Fruit fly (Drosophila melanogaster) whole organism, prepupa: ENCODE results near the gene AGO2.

Experiments
- Blimp-1 ChIP-seq: fragments of 200-800 bp; sonication (Bioruptor generic); optimal IDR thresholded peaks from 3 replicates; lab custom pipeline; 2017; ENCODE audit warnings: missing biosample characterization, missing genetic modification characterization, mild to moderate bottlenecking, moderate library complexity, missing genetic modification reagents
- CG10631 ChIP-seq: fragments of 200-800 bp; sonication (Bioruptor generic); optimal IDR thresholded peaks from 2 replicates; lab custom pipeline; 2016; ENCODE audit warnings: missing biosample characterization, missing genetic modification characterization
- CG10669 ChIP-seq: fragments of 200-800 bp; sonication (Bioruptor generic); optimal IDR thresholded peaks from 3 replicates; lab custom pipeline; 2018; ENCODE audit warnings: missing biosample characterization, mild to moderate bottlenecking, missing genetic modification characterization, moderate library complexity
- CG11294 ChIP-seq: fragments of 200-800 bp; sonication (Bioruptor generic); IDR thresholded peaks from 2 replicates; pipeline ENCODE4 v1.3.6; 2022; ENCODE audit warnings: missing biosample characterization, missing genetic modification characterization
- CG11762 ChIP-seq: fragments of 200-800 bp; sonication (Bioruptor generic); optimal IDR thresholded peaks from 3 replicates; lab custom pipeline; 2016; ENCODE audit warnings: missing biosample characterization, missing genetic modification characterization; ENCODE audit not compliant: insufficient read depth
- CG11902 ChIP-seq: fragments of 200-800 bp; sonication (Bioruptor generic); optimal IDR thresholded peaks from 3 replicates; lab custom pipeline; 2016; ENCODE audit warnings: missing biosample characterization, missing genetic modification characterization
- CG15336 ChIP-seq: fragments of 200-800 bp; sonication (Bioruptor generic); IDR thresholded peaks from 2 replicates; pipeline ENCODE4 v1.3.6; 2022; ENCODE audit warnings: missing biosample characterization, missing genetic modification characterization
- CG1621 ChIP-seq: fragments of 200-800 bp; sonication (Bioruptor generic); optimal IDR thresholded peaks from 3 replicates; lab custom pipeline; 2018; ENCODE audit warnings: missing biosample characterization, mild to moderate bottlenecking, missing genetic modification characterization
- CG31627 ChIP-seq: fragments of 200-800 bp; sonication (Bioruptor generic); optimal IDR thresholded peaks from 3 replicates; lab custom pipeline; 2016; ENCODE audit warnings: missing biosample characterization, missing genetic modification characterization
- CG32006 ChIP-seq: fragments of 200-800 bp; sonication (Bioruptor generic); optimal IDR thresholded peaks from 3 replicates; lab custom pipeline; 2017; ENCODE audit warnings: missing biosample characterization, mild to moderate bottlenecking, missing genetic modification characterization
- CG3919 ChIP-seq: fragments of 200-800 bp; sonication (Bioruptor generic); optimal IDR thresholded peaks from 3 replicates; lab custom pipeline; 2016; ENCODE audit warnings: missing biosample characterization, missing genetic modification characterization
- CG4318 ChIP-seq: fragments of 200-800 bp; sonication (Bioruptor generic); optimal IDR thresholded peaks from 3 replicates; lab custom pipeline; 2017; ENCODE audit warnings: missing biosample characterization, mild to moderate bottlenecking, missing genetic modification characterization
- CG6276 ChIP-seq: fragments of 200-800 bp; sonication (Bioruptor generic); optimal IDR thresholded peaks from 2 replicates; lab custom pipeline; 2017; ENCODE audit warnings: missing biosample characterization, mild to moderate bottlenecking, missing genetic modification characterization
- CG6854 ChIP-seq: fragments of 200-800 bp; sonication (Bioruptor generic); optimal IDR thresholded peaks from 2 replicates; lab custom pipeline; 2017; ENCODE audit warnings: missing biosample characterization, mild to moderate bottlenecking, missing genetic modification characterization
- CG8119 ChIP-seq: fragments of 200-800 bp; sonication (Bioruptor generic); IDR thresholded peaks from 3 replicates; pipeline ENCODE4 v1.3.6; 2022; ENCODE audit warnings: missing biosample characterization, missing genetic modification characterization
- CG8319 ChIP-seq: fragments of 200-800 bp; sonication (Bioruptor generic); optimal IDR thresholded peaks from 3 replicates; lab custom pipeline; 2016; ENCODE audit warnings: missing biosample characterization, missing genetic modification characterization
- CG8632 ChIP-seq: fragments of 200-800 bp; sonication (Bioruptor generic); optimal IDR thresholded peaks from 3 replicates; lab custom pipeline; 2016; ENCODE audit warnings: missing biosample characterization, missing genetic modification characterization
- CG9139 ChIP-seq: fragments of 200-800 bp; sonication (Bioruptor generic); optimal IDR thresholded peaks from 3 replicates; lab custom pipeline; 2017; ENCODE audit warnings: missing biosample characterization, mild to moderate bottlenecking, missing genetic modification characterization
- Eip75B ChIP-seq: fragments of 200-800 bp; sonication (Bioruptor generic); optimal IDR thresholded peaks from 3 replicates; lab custom pipeline; 2016; ENCODE audit warnings: missing biosample characterization, missing genetic modification characterization
- Eip93F ChIP-seq: fragments of 200-800 bp; sonication (Bioruptor generic); optimal IDR thresholded peaks from 2 replicates; lab custom pipeline; 2016; ENCODE audit warnings: missing biosample characterization, mild to moderate bottlenecking, missing genetic modification characterization
- Ets21C ChIP-seq: fragments of 200-800 bp; sonication (Bioruptor generic); optimal IDR thresholded peaks from 3 replicates; lab custom pipeline; 2016; ENCODE audit warnings: missing biosample characterization, missing genetic modification characterization
- Ets96B ChIP-seq: fragments of 200-800 bp; optimal IDR thresholded peaks from 2 replicates; lab custom pipeline; 2019; ENCODE audit warnings: missing biosample characterization, mild to moderate bottlenecking, missing genetic modification characterization, moderate library complexity
- Gug ChIP-seq: fragments of 200-800 bp; sonication (Bioruptor generic); IDR thresholded peaks from 2 replicates; pipeline ENCODE4 v1.3.6; 2022; ENCODE audit warnings: missing biosample characterization, missing genetic modification characterization
- Hr38 ChIP-seq: sonication (Bioruptor generic); optimal IDR thresholded peaks from 2 replicates; lab custom pipeline; 2016; ENCODE audit warnings: missing biosample characterization, missing genetic modification characterization
- Hr39 ChIP-seq: fragments of 200-800 bp; sonication (Bioruptor generic); optimal IDR thresholded peaks from 2 replicates; lab custom pipeline; 2016; ENCODE audit warnings: missing biosample characterization, missing genetic modification characterization
- Lpt ChIP-seq: fragments of 200-800 bp; sonication (Bioruptor generic); optimal IDR thresholded peaks from 3 replicates; lab custom pipeline; 2016; ENCODE audit warnings: missing biosample characterization, missing genetic modification characterization
- Smox ChIP-seq: fragments of 200-800 bp; sonication (Bioruptor generic); optimal IDR thresholded peaks from 3 replicates; lab custom pipeline; 2016; ENCODE audit warnings: missing biosample characterization, missing genetic modification characterization
- Sox102F ChIP-seq: fragments of 200-800 bp; sonication (Bioruptor generic); optimal IDR thresholded peaks from 2 replicates; lab custom pipeline; 2016; ENCODE audit warnings: missing biosample characterization, mild to moderate bottlenecking, missing genetic modification characterization
- Sox14 ChIP-seq: fragments of 200-800 bp; sonication (Bioruptor generic); optimal IDR thresholded peaks from 3 replicates; lab custom pipeline; 2016; ENCODE audit warnings: missing biosample characterization, missing genetic modification characterization
- achi ChIP-seq: fragments of 200-800 bp; sonication (Bioruptor generic); optimal IDR thresholded peaks from 3 replicates; lab custom pipeline; 2016; ENCODE audit warnings: missing biosample characterization, missing genetic modification characterization
- cyc ChIP-seq: fragments of 200-800 bp; sonication (Bioruptor generic); optimal IDR thresholded peaks from 3 replicates; lab custom pipeline; 2016; ENCODE audit warnings: missing biosample characterization, missing genetic modification characterization
- dsx ChIP-seq: fragments of 200-800 bp; optimal IDR thresholded peaks from 3 replicates; lab custom pipeline; 2019; ENCODE audit warnings: missing biosample characterization, mild to moderate bottlenecking, missing genetic modification characterization, moderate library complexity; ENCODE audit not compliant: poor library complexity, severe bottlenecking
- eg ChIP-seq: fragments of 200-800 bp; sonication (Bioruptor generic); IDR thresholded peaks from 3 replicates; pipeline ENCODE4 v1.3.6; 2022; ENCODE audit warnings: missing biosample characterization, missing genetic modification characterization
- esn ChIP-seq: fragments of 200-800 bp; sonication (Bioruptor generic); optimal IDR thresholded peaks from 2 replicates; lab custom pipeline; 2016; ENCODE audit warnings: missing biosample characterization, mild to moderate bottlenecking, missing genetic modification characterization, moderate library complexity
- fd85E ChIP-seq: fragments of 200-800 bp; sonication (Bioruptor generic); optimal IDR thresholded peaks from 3 replicates; lab custom pipeline; 2016; ENCODE audit warnings: missing biosample characterization, missing genetic modification characterization
- fkh ChIP-seq: fragments of 200-800 bp; sonication (Bioruptor generic); optimal IDR thresholded peaks from 3 replicates; lab custom pipeline; 2017; ENCODE audit warnings: missing biosample characterization, mild to moderate bottlenecking, missing genetic modification characterization, moderate library complexity
- lz ChIP-seq: fragments of 200-800 bp; sonication (Bioruptor generic); optimal IDR thresholded peaks from 3 replicates; lab custom pipeline; 2016; ENCODE audit warnings: missing biosample characterization, missing genetic modification characterization
- net ChIP-seq: fragments of 200-800 bp; sonication (Bioruptor generic); optimal IDR thresholded peaks from 3 replicates; lab custom pipeline; 2016; ENCODE audit warnings: missing biosample characterization, missing genetic modification characterization
- pdm3 ChIP-seq: fragments of 200-800 bp; sonication (Bioruptor generic); optimal IDR thresholded peaks from 3 replicates; lab custom pipeline; 2016; ENCODE audit warnings: missing biosample characterization, missing genetic modification characterization
- ss ChIP-seq, 2 experiments: fragments of 200-800 bp; sonication (Bioruptor generic); optimal IDR thresholded peaks; 2 replicates in 1 of 2; 3 replicates in 1 of 2; lab custom pipeline; 2017 to 2018; ENCODE audit warnings: mild to moderate bottlenecking in 2 of 2, missing biosample characterization in 2 of 2, missing genetic modification characterization in 2 of 2, moderate library complexity in 1 of 2
- svp ChIP-seq: fragments of 200-800 bp; sonication (Bioruptor generic); peaks from one replicate; lab custom pipeline; 2016; ENCODE audit warnings: missing biosample characterization, missing genetic modification characterization
- topi ChIP-seq: fragments of 200-800 bp; sonication (Bioruptor generic); optimal IDR thresholded peaks from 3 replicates; lab custom pipeline; 2016; ENCODE audit warnings: missing biosample characterization, missing genetic modification characterization
- vri ChIP-seq: fragments of 200-800 bp; sonication (Bioruptor generic); optimal IDR thresholded peaks from 3 replicates; lab custom pipeline; 2016; ENCODE audit warnings: missing biosample characterization, mild to moderate bottlenecking, missing genetic modification characterization

The AGO2 gene

dm6 chr3L:15566484-15566955 is 12.6 kb downstream of the AGO2 start (continued):
- TF ChIP-seq CG10669: no peak
- TF ChIP-seq net: no peak
- peak; percentile 13 for TF ChIP-seq CG6854
- TF ChIP-seq Eip75B (GFP tag; lab: Kevin White, UChicago): no peak
- TF ChIP-seq CG31627: no peak
- peak; percentile 65 for TF ChIP-seq svp (GFP tag; lab: Kevin White, UChicago)
- no peak for TF ChIP-seq CG1621 (tag; lab: Kevin White, UChicago)
- TF ChIP-seq dsx (GFP tag; lab: Kevin White, UChicago): no peak
- no peak for TF ChIP-seq CG6276
- peak; percentile 1 for TF ChIP-seq topi (GFP tag; lab: Kevin White, UChicago)
- TF ChIP-seq Ets96B (tag; lab: Kevin White, UChicago): no peak
- TF ChIP-seq Sox14 (GFP tag; lab: Kevin White, UChicago): peak; percentile 45
- no peak for TF ChIP-seq achi (GFP tag; lab: Kevin White, UChicago)

dm6 chr3L:15568748-15569147 is 14.8 kb downstream of the AGO2 start:
- TF ChIP-seq CG31627: no peak
- peak; percentile 84 for TF ChIP-seq svp (GFP tag; lab: Kevin White, UChicago)
- TF ChIP-seq, all 60 proteins: peak for 1

DNA sequence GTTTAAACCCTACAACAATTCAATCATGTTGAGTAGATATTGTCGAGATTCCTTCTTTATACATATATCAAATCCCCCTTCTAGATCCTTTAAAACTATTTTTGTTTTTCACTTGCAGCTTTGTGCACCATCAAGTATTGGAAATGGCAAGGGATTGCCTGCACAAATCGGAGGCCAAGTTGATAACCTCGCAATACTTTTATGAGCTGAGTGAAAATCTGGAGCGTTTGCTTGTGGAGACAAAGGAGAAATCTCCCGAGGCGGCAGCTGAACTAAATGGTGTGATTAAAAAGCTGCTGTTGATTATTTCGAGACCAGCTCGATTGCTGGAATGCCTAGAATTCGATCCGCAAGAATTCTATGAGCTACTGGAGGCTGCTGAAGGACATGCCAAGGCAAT is 16.7 kb downstream of the AGO2 start:
- TF ChIP-seq CG9139 (GFP tag; lab: Kevin White, UChicago) (no peak), svp (GFP tag; lab: Kevin White, UChicago) (peak; percentile 94)
- TF ChIP-seq, all 60 proteins: peak for 1

DNA sequence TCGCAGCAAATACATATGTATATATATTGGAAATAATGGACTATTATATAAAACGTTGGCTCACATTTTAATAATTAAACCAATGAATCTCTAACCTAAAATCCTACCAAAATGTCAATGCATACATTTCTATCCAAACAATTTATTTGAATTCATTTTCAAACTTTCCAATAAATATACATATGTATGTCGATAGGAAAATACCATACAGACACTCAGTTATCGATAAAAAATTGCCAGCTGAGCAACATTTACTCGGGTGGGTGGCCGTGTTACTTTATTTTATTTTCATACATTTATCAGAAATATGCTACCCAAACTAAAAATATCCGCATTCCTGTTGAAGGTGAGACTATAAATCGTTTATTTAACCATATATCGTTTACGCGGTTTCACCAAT is 22.4 kb downstream of the AGO2 start, which contains the start of gene Ufsp2:
TSS of gene Ufsp2 (plus strand) at position 214 of the 400 bp plus-strand sequence.
- TF ChIP-seq vri (GFP tag; lab: Kevin White, UChicago) (no peak), eg (GFP tag; lab: Robert Waterston, UW) (no peak), CG8632 (no peak), lz (GFP tag; lab: Kevin White, UChicago) (no peak), Hr38 (no peak), Smox (GFP tag; lab: Kevin White, UChicago) (no peak), esn (GFP tag; lab: Kevin White, UChicago) (no peak), net (no peak), CG31627 (no peak), Eip93F (GFP tag; lab: Kevin White, UChicago) (no peak), CG8119 (no peak), Lpt (GFP tag; lab: Kevin White, UChicago) (no peak), CG4318 (GFP tag; lab: Kevin White, UChicago) (no peak), Blimp-1 (no peak), ss (GFP tag; optimal IDR thresholded peaks at IDR 0.05; lab: Kevin White, UChicago) (no peak), CG3919 (GFP tag; lab: Kevin White, UChicago) (no peak), Ets21C (GFP tag; lab: Kevin White, UChicago) (no peak)

DNA sequence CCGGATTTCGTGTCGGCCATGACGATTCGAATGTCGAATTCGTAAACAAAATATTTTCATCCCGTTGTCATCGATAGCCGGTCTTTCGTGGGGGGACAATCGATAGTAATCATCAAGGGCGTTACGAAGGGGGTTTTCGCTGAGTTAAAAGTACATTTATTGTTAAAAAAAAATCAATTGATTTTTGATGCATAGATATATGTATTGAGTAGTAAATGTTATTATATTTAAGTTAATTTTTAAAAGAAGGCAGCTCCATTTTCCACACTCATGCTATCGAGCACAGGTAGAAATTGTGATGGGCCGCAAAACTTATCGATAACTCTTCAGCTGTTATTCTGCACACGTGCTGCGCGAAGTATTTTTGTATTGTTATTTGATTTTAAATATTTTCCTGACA is 26.6 kb downstream of the AGO2 start, which contains the start of the genes mrn and CG12301:
TSS of gene mrn (minus strand) at position 51 of the 400 bp plus-strand sequence.
TSS of gene CG12301 (plus strand) at position 314 of the 400 bp plus-strand sequence.
- peak; percentile 50 for TF ChIP-seq CG15336
- TF ChIP-seq net: no peak
- TF ChIP-seq CG11294 (GFP tag; lab: Robert Waterston, UW): peak; percentile 87
- no peak for TF ChIP-seq CG10631
- no peak for TF ChIP-seq CG9139 (GFP tag; lab: Kevin White, UChicago)
- TF ChIP-seq fkh (GFP tag; lab: Kevin White, UChicago): no peak
- no peak for TF ChIP-seq CG6276
- TF ChIP-seq CG11902: peak; percentile 92
- TF ChIP-seq pdm3 (GFP tag; lab: Kevin White, UChicago): no peak
- peak; percentile 82 for TF ChIP-seq CG31627
- no peak for TF ChIP-seq Hr39
- TF ChIP-seq Gug (GFP tag; lab: Robert Waterston, UW): peak; percentile 69
- TF ChIP-seq CG11762: peak; percentile 64
- no peak for TF ChIP-seq Blimp-1
- TF ChIP-seq CG32006 (GFP tag; lab: Kevin White, UChicago): no peak
- no peak for TF ChIP-seq vri (GFP tag; lab: Kevin White, UChicago)
- TF ChIP-seq Smox (GFP tag; lab: Kevin White, UChicago): no peak
- no peak for TF ChIP-seq fd85E (GFP tag; lab: Kevin White, UChicago)
- TF ChIP-seq esn (GFP tag; lab: Kevin White, UChicago): peak; percentile 85
- TF ChIP-seq CG1621 (tag; lab: Kevin White, UChicago): no peak
- no peak for TF ChIP-seq CG6854
- TF ChIP-seq Sox14 (GFP tag; lab: Kevin White, UChicago): no peak
- TF ChIP-seq ss (GFP tag; optimal IDR thresholded peaks at IDR 0.05; lab: Kevin White, UChicago): no peak
- peak; percentile 86 for TF ChIP-seq Ets96B (tag; lab: Kevin White, UChicago)
- no peak for TF ChIP-seq Sox102F (GFP tag; lab: Kevin White, UChicago)
- peak; percentile 70 for TF ChIP-seq cyc (GFP tag; lab: Kevin White, UChicago)
- no peak for TF ChIP-seq CG8319 (GFP tag; lab: Kevin White, UChicago)
